Worm (Caenorhabditis elegans): Measurements from ENCODE around the gene C50D2.7.

Gene C50D2.7

ce11 chrII:43640-44039, 51.4 kb downstream of the C50D2.7 start, which contains the start of gene nfyc-1:
nfyc-1 (plus strand) TSS chrII:43907.
- no peak for TF ChIP-seq ztf-11 (tag; optimal IDR thresholded peaks at IDR 0.05)
- TF ChIP-seq nhr-237 (tag; optimal IDR thresholded peaks at IDR 0.05), result peak; percentile 51
- peak; percentile 74 for TF ChIP-seq pha-4 (tag; optimal IDR thresholded peaks at IDR 0.05)
- no peak for TF ChIP-seq hlh-1 (tag; optimal IDR thresholded peaks at IDR 0.05)
- peak; percentile 66 for TF ChIP-seq mep-1 (tag; optimal IDR thresholded peaks at IDR 0.05)
- TF ChIP-seq ces-1 (GFP tag; optimal IDR thresholded peaks at IDR 0.05), result peak; percentile 90
- TF ChIP-seq lin-13 (tag; optimal IDR thresholded peaks at IDR 0.05), result peak; percentile 50
- TF ChIP-seq lsy-2 (tag; optimal IDR thresholded peaks at IDR 0.05), result peak; percentile 57
- TF ChIP-seq cnd-1 (tag; optimal IDR thresholded peaks at IDR 0.05), result no peak
- no peak for TF ChIP-seq bed-3 (GFP tag; optimal IDR thresholded peaks at IDR 0.05)

Measured in whole organism, mixed stage, embryonic.